Fruit fly (Drosophila melanogaster) whole organism, embryonic: ENCODE measurements around the gene CG42718.

ENCODE experiments used
- Bdp1 ChIP-seq: fragments of 200-800 bp; sonication (Bioruptor generic); optimal IDR thresholded peaks from 3 replicates; lab custom pipeline; 2016; ENCODE audit warnings: missing biosample characterization, missing genetic modification characterization
- al ChIP-seq: fragments of 200-800 bp; sonication (Bioruptor generic); IDR thresholded peaks from 2 replicates; pipeline ENCODE4 v1.3.6; 2022; ENCODE audit warnings: missing biosample characterization, missing genetic modification characterization

dm6 chr3L:16285346-16285911 is 35.6 kb downstream of the CG42718 start, which contains the start of gene CG13047:
- TF ChIP-seq al (GFP tag; lab: Robert Waterston, UW) (no peak), Bdp1 (GFP tag; lab: Kevin White, UChicago) (no peak)
